Fruit fly (Drosophila melanogaster): ENCODE data around the gene CG32944.

Gene CG32944

DNA sequence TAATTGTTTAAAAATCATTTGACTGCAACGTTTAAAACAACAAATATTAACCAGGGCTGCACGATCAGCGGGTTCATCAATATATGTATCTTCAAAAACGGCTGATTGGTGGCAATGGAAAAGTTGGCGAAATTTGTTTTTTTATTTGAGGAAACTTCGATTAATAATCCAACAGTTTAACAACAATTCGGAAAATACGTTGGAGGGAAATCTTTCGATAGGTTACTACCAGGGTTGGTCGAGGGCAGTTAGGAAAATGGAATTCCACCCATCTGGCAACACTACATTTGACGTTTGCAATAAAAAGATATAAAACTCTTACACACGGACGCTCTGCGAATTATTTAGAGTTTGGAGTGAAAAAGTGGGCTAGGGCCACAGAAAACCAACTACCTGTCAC lies 17.7 kb upstream of the CG32944 start, which contains the start of the genes Lipt2 and CG14650:
TSS of gene Lipt2 (minus strand) at position 217 of the 400 bp plus-strand sequence.
TSS of gene CG14650 (plus strand) at position 275 of the 400 bp plus-strand sequence.
- TF ChIP-seq Crg-1 (GFP tag; optimal IDR thresholded peaks at IDR 0.05), result peak; percentile 65
- TF ChIP-seq CG1620 (GFP tag; optimal IDR thresholded peaks at IDR 0.05), result peak; percentile 73
- no peak for TF ChIP-seq CG5204 (GFP tag; optimal IDR thresholded peaks at IDR 0.05)
- TF ChIP-seq cic (GFP tag; optimal IDR thresholded peaks at IDR 0.05), result peak; percentile 0
- TF ChIP-seq CG11617 (GFP tag; optimal IDR thresholded peaks at IDR 0.05), result peak; percentile 67
- TF ChIP-seq CG7101 (tag; optimal IDR thresholded peaks at IDR 0.05), result peak; percentile 62
- TF ChIP-seq bab1 (GFP tag; optimal IDR thresholded peaks at IDR 0.05), result peak; percentile 70
- peak; percentile 72 for TF ChIP-seq Mnt (GFP tag; optimal IDR thresholded peaks at IDR 0.05)
- no peak for TF ChIP-seq cnc (optimal IDR thresholded peaks at IDR 0.05)
- TF ChIP-seq toe (GFP tag; optimal IDR thresholded peaks at IDR 0.05), result no peak
- peak; percentile 25 for TF ChIP-seq CG33017 (tag; optimal IDR thresholded peaks at IDR 0.05)
- peak; percentile 9 for TF ChIP-seq pad (GFP tag; optimal IDR thresholded peaks at IDR 0.05)
- TF ChIP-seq CG14711 (tag; optimal IDR thresholded peaks at IDR 0.05), result peak; percentile 53
- TF ChIP-seq Hr96 (GFP tag; optimal IDR thresholded peaks at IDR 0.05), result peak; percentile 80
- peak; percentile 38 for TF ChIP-seq CG7045 (GFP tag; optimal IDR thresholded peaks at IDR 0.05)
- TF ChIP-seq CG12768 (GFP tag; optimal IDR thresholded peaks at IDR 0.05), result no peak
- TF ChIP-seq ovo (GFP tag; optimal IDR thresholded peaks at IDR 0.05), result no peak
- TF ChIP-seq Clk (GFP tag; optimal IDR thresholded peaks at IDR 0.05), result peak; percentile 61
- TF ChIP-seq kay (GFP tag; ENCODE audit: borderline replicate concordance), result no peak
- peak; percentile 55 for TF ChIP-seq tj (GFP tag; optimal IDR thresholded peaks at IDR 0.05)

DNA sequence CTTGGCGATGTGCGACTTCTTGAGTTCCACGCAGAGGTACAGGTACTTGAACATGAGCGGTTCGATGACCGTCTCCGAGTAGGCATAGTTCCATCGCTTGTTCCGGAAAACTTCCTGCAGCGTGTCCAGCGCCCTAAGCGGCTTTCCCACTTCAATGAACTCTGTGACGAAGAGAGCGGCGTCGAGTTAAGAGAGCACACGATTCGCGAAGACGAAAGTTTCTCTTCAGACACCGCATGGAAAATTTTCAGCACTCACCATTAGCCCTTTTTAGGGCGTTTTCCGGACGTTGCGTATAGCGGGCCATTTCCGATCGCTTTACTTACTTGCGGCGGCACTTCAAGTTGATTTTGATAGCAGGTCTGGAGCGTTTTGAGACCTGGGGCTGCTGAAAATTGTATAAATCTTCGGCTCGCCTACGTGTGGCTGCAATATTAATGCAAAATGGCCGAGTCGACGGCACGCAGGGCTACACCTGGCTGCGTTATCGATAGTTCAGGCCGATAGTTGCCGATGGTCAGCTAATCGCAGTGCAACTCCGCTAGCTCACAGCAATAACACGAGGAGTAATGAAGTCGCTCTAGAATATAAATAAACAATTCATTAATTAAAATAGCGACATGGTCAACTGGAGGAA lies 14.2 kb upstream of the CG32944 start, which contains the start of the genes eIF3a and CG1074:
TSS of gene eIF3a (minus strand) at position 455 of the 637 bp plus-strand sequence.
TSS of gene CG1074 (plus strand) at position 525 of the 637 bp plus-strand sequence.
- TF ChIP-seq cnc (optimal IDR thresholded peaks at IDR 0.05), result no peak
- TF ChIP-seq Hr96 (GFP tag; optimal IDR thresholded peaks at IDR 0.05), result no peak
- TF ChIP-seq tj (GFP tag; optimal IDR thresholded peaks at IDR 0.05), result peak; percentile 71
- peak; percentile 96 for TF ChIP-seq Mnt (GFP tag; optimal IDR thresholded peaks at IDR 0.05)
- peak; percentile 84 for TF ChIP-seq bab1 (GFP tag; optimal IDR thresholded peaks at IDR 0.05)
- peak; percentile 40 for TF ChIP-seq ovo (GFP tag; optimal IDR thresholded peaks at IDR 0.05)
- peak; percentile 64 for TF ChIP-seq Crg-1 (GFP tag; optimal IDR thresholded peaks at IDR 0.05)
- peak; percentile 27 for TF ChIP-seq CG33017 (tag; optimal IDR thresholded peaks at IDR 0.05)
- TF ChIP-seq cic (GFP tag; optimal IDR thresholded peaks at IDR 0.05), result peak; percentile 38
- peak; percentile 70 for TF ChIP-seq CG12768 (GFP tag; optimal IDR thresholded peaks at IDR 0.05)
- peak; percentile 66 for TF ChIP-seq pad (GFP tag; optimal IDR thresholded peaks at IDR 0.05)
- no peak for TF ChIP-seq toe (GFP tag; optimal IDR thresholded peaks at IDR 0.05)
- peak; percentile 63 for TF ChIP-seq CG14711 (tag; optimal IDR thresholded peaks at IDR 0.05)
- peak; percentile 82 for TF ChIP-seq CG7101 (tag; optimal IDR thresholded peaks at IDR 0.05)
- TF ChIP-seq kay (GFP tag; ENCODE audit: borderline replicate concordance), result no peak
- TF ChIP-seq CG1620 (GFP tag; optimal IDR thresholded peaks at IDR 0.05), result peak; percentile 82
- peak; percentile 61 for TF ChIP-seq CG7045 (GFP tag; optimal IDR thresholded peaks at IDR 0.05)
- no peak for TF ChIP-seq CG5204 (GFP tag; optimal IDR thresholded peaks at IDR 0.05)
- TF ChIP-seq CG11617 (GFP tag; optimal IDR thresholded peaks at IDR 0.05), result peak; percentile 84
- peak; percentile 57 for TF ChIP-seq Clk (GFP tag; optimal IDR thresholded peaks at IDR 0.05)

- TF ChIP-seq pad (GFP tag; optimal IDR thresholded peaks at IDR 0.05) (no peak), CG1620 (GFP tag; optimal IDR thresholded peaks at IDR 0.05) (no peak), tj (GFP tag; optimal IDR thresholded peaks at IDR 0.05) (peak; percentile 66), Clk (GFP tag; optimal IDR thresholded peaks at IDR 0.05) (no peak), Crg-1 (GFP tag; optimal IDR thresholded peaks at IDR 0.05) (no peak), bab1 (GFP tag; optimal IDR thresholded peaks at IDR 0.05) (peak; percentile 61), Mnt (GFP tag; optimal IDR thresholded peaks at IDR 0.05) (peak; percentile 97), cic (GFP tag; optimal IDR thresholded peaks at IDR 0.05) (peak; percentile 63), CG7101 (tag; optimal IDR thresholded peaks at IDR 0.05) (no peak), cnc (optimal IDR thresholded peaks at IDR 0.05) (no peak), CG11617 (GFP tag; optimal IDR thresholded peaks at IDR 0.05) (peak; percentile 17), ovo (GFP tag; optimal IDR thresholded peaks at IDR 0.05) (no peak), CG33017 (tag; optimal IDR thresholded peaks at IDR 0.05) (no peak), CG5204 (GFP tag; optimal IDR thresholded peaks at IDR 0.05) (no peak), CG14711 (tag; optimal IDR thresholded peaks at IDR 0.05) (no peak), CG7045 (GFP tag; optimal IDR thresholded peaks at IDR 0.05) (no peak), kay (GFP tag; ENCODE audit: borderline replicate concordance) (no peak), CG12768 (GFP tag; optimal IDR thresholded peaks at IDR 0.05) (no peak)
These were observed 9.4 kb upstream of the CG32944 start, which contains the start of gene srl for dm6 chr3R:4428585-4429464. srl (minus strand) TSS chr3R:4429335.

DNA sequence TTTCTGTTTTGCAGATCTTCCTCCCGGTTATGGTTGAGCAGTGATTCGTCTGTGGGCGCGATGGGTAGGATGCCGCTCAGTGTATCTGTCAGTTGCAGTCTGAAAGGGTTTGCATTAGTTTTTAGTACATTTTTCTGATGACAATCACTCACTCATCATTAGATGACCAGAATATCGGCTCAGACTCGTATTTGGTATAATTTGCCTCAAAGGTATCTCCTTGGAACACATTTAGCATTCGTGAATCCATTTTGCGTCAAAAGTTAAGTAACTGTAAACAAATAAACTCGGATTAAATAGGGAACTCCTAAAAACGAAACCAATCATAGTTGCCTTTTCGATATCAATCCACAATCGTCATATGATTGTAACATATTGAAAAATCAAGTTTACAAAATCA lies 7.4 kb upstream of the CG32944 start, which contains the start of gene CG31525:
TSS of gene CG31525 (plus strand) at position 301 of the 400 bp plus-strand sequence.
- TF ChIP-seq CG7101 (tag; optimal IDR thresholded peaks at IDR 0.05), result no peak
- TF ChIP-seq cnc (optimal IDR thresholded peaks at IDR 0.05), result no peak
- TF ChIP-seq toe (GFP tag; optimal IDR thresholded peaks at IDR 0.05), result no peak
- TF ChIP-seq Mnt (GFP tag; optimal IDR thresholded peaks at IDR 0.05), result no peak
- no peak for TF ChIP-seq CG11617 (GFP tag; optimal IDR thresholded peaks at IDR 0.05)
- no peak for TF ChIP-seq Hr96 (GFP tag; optimal IDR thresholded peaks at IDR 0.05)
- TF ChIP-seq CG7045 (GFP tag; optimal IDR thresholded peaks at IDR 0.05), result no peak
- TF ChIP-seq Clk (GFP tag; optimal IDR thresholded peaks at IDR 0.05), result no peak
- TF ChIP-seq CG14711 (tag; optimal IDR thresholded peaks at IDR 0.05), result no peak
- no peak for TF ChIP-seq bab1 (GFP tag; optimal IDR thresholded peaks at IDR 0.05)
- TF ChIP-seq tj (GFP tag; optimal IDR thresholded peaks at IDR 0.05), result no peak
- no peak for TF ChIP-seq kay (GFP tag; ENCODE audit: borderline replicate concordance)
- TF ChIP-seq Crg-1 (GFP tag; optimal IDR thresholded peaks at IDR 0.05), result no peak
- TF ChIP-seq CG1620 (GFP tag; optimal IDR thresholded peaks at IDR 0.05), result no peak
- no peak for TF ChIP-seq cic (GFP tag; optimal IDR thresholded peaks at IDR 0.05)
- TF ChIP-seq ovo (GFP tag; optimal IDR thresholded peaks at IDR 0.05), result no peak
- no peak for TF ChIP-seq pad (GFP tag; optimal IDR thresholded peaks at IDR 0.05)
- TF ChIP-seq CG12768 (GFP tag; optimal IDR thresholded peaks at IDR 0.05), result no peak
- TF ChIP-seq CG33017 (tag; optimal IDR thresholded peaks at IDR 0.05), result no peak
- TF ChIP-seq CG5204 (GFP tag; optimal IDR thresholded peaks at IDR 0.05), result no peak

All from whole organism, adult.